Worm (Caenorhabditis elegans): ENCODE measurements around the gene eef-1B.1.

Gene eef-1B.1

DNA sequence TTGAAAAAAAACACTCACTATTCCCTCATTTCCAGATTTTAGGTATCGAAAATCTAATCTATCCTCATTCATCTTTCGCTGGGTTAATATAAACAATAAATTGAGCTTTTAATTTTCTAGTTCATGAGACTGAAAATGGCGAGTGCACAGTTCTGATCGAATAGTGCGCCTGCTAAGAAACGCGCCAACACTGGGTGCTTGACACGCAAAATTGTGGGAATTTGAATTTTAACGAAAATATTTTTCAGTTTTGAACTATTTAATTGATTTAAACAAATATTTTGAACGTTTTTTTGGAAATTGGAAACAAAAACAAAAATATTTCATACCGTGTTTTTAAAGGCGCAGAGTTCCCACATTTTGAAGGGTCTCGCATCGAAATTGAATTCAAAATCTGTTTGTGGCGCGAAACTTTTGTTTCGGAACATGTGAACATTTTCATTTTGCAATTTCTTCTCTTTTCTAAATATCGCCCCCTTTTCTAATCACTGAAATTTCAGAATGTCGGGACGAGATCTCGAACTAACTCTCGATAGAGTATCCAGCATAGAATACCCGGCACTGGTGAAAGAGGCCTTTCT, 44.5 kb downstream of the eef-1B.1 start, which contains the start of the genes C29E4.13 and npp-15 (continued):
- TF ChIP-seq F33H1.4 (GFP tag; IDR thresholded peaks at IDR 0.05) (peak; percentile 82), madf-8 (GFP tag; conservative IDR thresholded peaks at IDR 0.05) (peak; percentile 55), rpc-1 (optimal IDR thresholded peaks at IDR 0.05) (no peak), rpc-1 (tag; optimal IDR thresholded peaks at IDR 0.05) (no peak), F10E7.11 (tag; optimal IDR thresholded peaks at IDR 0.05) (no peak), hmg-20 (GFP tag; IDR thresholded peaks at IDR 0.05) (no peak), unc-130 (GFP tag; optimal IDR thresholded peaks at IDR 0.05) (peak; percentile 9), madf-6 (GFP tag; IDR thresholded peaks at IDR 0.05) (peak; percentile 80), mcd-1 (GFP tag; IDR thresholded peaks at IDR 0.05) (no peak), hlh-12 (tag; optimal IDR thresholded peaks at IDR 0.05) (no peak), rec-8 (tag; optimal IDR thresholded peaks at IDR 0.05) (no peak), egl-44 (GFP tag; IDR thresholded peaks at IDR 0.05) (no peak), hsf-1 (GFP tag; IDR thresholded peaks at IDR 0.05) (no peak), sptf-2 (GFP tag; optimal IDR thresholded peaks at IDR 0.05) (no peak), attf-5 (GFP tag; optimal IDR thresholded peaks at IDR 0.05) (peak; percentile 46), ztf-18 (tag; optimal IDR thresholded peaks at IDR 0.05) (peak; percentile 90), nfya-2 (GFP tag; IDR thresholded peaks at IDR 0.05) (no peak), lin-26 (GFP tag; IDR thresholded peaks at IDR 0.05) (no peak), C17E4.6 (GFP tag; IDR thresholded peaks at IDR 0.05) (no peak), dpff-1 (tag; optimal IDR thresholded peaks at IDR 0.05) (no peak), hmg-1.2 (GFP tag; IDR thresholded peaks at IDR 0.05) (no peak), nhr-80 (tag; optimal IDR thresholded peaks at IDR 0.05) (peak; percentile 15), F39B2.1 (GFP tag; IDR thresholded peaks at IDR 0.05) (no peak)

DNA sequence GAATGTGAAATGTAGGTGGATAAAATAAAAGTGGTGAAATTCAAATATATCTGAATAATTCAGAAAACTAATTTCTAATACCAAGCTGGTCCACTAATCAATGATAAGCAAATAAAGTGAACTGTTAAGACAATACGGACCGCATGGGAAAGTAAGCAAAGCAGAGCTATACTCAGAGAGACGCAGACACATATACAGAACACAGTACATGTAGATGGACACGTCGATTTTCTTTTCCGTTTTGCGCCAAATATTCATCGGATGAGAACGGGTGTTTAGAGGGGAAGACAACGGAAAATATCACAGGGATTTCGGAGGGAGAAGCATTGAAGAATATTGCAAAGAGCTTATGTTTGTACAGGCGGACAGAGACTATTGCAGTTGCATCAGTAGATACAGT, 47.2 kb downstream of the eef-1B.1 start:
- TF ChIP-seq die-1 (tag; optimal IDR thresholded peaks at IDR 0.05) (no peak), hmg-1.2 (GFP tag; IDR thresholded peaks at IDR 0.05) (peak; percentile 36; the same call in 1 of the 2 replicates)

DNA sequence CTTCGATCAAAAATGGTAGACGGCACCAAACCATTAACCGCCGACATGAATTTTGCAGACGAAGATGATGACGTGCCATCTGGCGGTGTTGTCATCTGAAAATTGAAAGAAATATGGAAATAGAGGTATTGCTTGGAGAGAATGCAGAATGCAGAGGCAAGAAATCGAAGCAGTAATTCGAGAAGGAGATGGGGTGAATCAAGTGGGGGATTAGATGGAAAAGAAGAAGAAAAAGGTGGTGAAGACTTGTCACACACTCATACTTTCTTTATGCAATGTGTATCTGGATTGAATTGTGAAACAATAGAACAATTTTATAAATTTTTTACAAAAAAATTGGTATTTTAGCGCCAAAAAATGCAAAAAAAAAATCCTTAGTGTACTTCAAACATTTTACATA, 48.4 kb downstream of the eef-1B.1 start, which contains the start of gene tag-250:
Gene tag-250 (minus strand): TSS at position 101 of the 400 bp plus-strand sequence.
- TF ChIP-seq atf-7 (tag; optimal IDR thresholded peaks at IDR 0.05) (no peak), die-1 (tag; optimal IDR thresholded peaks at IDR 0.05) (no peak), madf-3 (GFP tag; IDR thresholded peaks at IDR 0.05) (no peak), ztf-6 (GFP tag; IDR thresholded peaks at IDR 0.05) (no peak), ceh-40 (GFP tag; IDR thresholded peaks at IDR 0.05) (no peak), pbrm-1 (GFP tag; IDR thresholded peaks at IDR 0.05) (no peak), tbx-9 (tag; optimal IDR thresholded peaks at IDR 0.05; ENCODE audit: borderline replicate concordance) (no peak), fkh-3 (tag; optimal IDR thresholded peaks at IDR 0.05) (no peak), ceh-79 (tag; optimal IDR thresholded peaks at IDR 0.05) (no peak), hlh-12 (tag; optimal IDR thresholded peaks at IDR 0.05) (no peak), lin-35 (GFP tag; optimal IDR thresholded peaks at IDR 0.05) (no peak)
